Worm (Caenorhabditis elegans): ENCODE data around the gene W06D11.3.

DNA sequence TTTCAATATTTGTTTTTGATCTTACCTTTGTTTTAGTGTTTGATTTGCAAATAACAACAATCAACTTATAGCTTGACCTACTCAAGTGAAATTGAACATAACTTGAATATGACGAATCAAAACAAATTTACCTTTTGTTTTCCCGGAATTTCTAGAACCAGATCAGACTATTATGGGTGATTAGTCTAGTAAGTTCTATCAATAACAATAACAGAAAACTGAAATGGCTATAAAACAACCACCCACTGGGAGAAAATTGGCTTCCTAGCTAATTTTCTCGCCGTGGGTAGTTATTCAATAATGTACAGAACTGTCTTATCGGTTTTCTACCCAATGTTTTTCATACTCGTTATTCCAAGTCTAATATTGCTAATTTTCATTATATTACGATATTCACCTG, 30.2 kb downstream of the W06D11.3 start, which contains the start of gene srd-45:
- no peak for TF ChIP-seq snpc-4 (tag; optimal IDR thresholded peaks at IDR 0.05)
- TF ChIP-seq pha-4 (GFP tag; IDR thresholded peaks at IDR 0.05) = no peak
- TF ChIP-seq pha-4 (tag; optimal IDR thresholded peaks at IDR 0.05) = no peak
- peak in 1 of 2 experiments; percentile 7 for TF ChIP-seq unc-62 (GFP tag; optimal IDR thresholded peaks at IDR 0.05 in 1 of 2)
- TF ChIP-seq unc-62 (tag; optimal IDR thresholded peaks at IDR 0.05) = no peak
- no peak for TF ChIP-seq dve-1 (tag; optimal IDR thresholded peaks at IDR 0.05; ENCODE audit: insufficient read depth)
- no peak for TF ChIP-seq mep-1 (tag; optimal IDR thresholded peaks at IDR 0.05)
- TF ChIP-seq daf-12 (tag; optimal IDR thresholded peaks at IDR 0.05) = no peak
